Worm (Caenorhabditis elegans): Measurements from ENCODE around the gene rfc-1.
A peak's percentile ranks its signal among the peaks of the same experiment; 100 is the strongest.

Gene rfc-1

ce11 chrV:14645817-14646789 is at the start of gene rfc-1, which contains the start of gene pmp-3:
Gene rfc-1, minus strand, starts transcription at chrV:14645979.
Gene pmp-3, plus strand, starts transcription at chrV:14646739.
- TF ChIP-seq flt-1 (GFP tag; IDR thresholded peaks at IDR 0.05) = 0 out of 2 replicates have a peak, but pooled peaks have one; percentile 38
- TF ChIP-seq T22C8.4 (GFP tag; IDR thresholded peaks at IDR 0.05) = no peak

ce11 chrV:14689060-14689750 is 43.4 kb upstream of the rfc-1 start, which contains the start of gene gasr-8:
Gene gasr-8, plus strand, starts transcription at chrV:14689110.
- TF ChIP-seq T22C8.4 (GFP tag; IDR thresholded peaks at IDR 0.05) (peak; percentile 34; the same call in 1 of the 2 replicates), tab-1 (GFP tag; IDR thresholded peaks at IDR 0.05) (peak; percentile 79), flt-1 (GFP tag; IDR thresholded peaks at IDR 0.05) (peak; percentile 88), ztf-23 (GFP tag; IDR thresholded peaks at IDR 0.05) (no peak), ztf-29 (GFP tag; IDR thresholded peaks at IDR 0.05) (no peak), cog-1 (tag; optimal IDR thresholded peaks at IDR 0.05) (no peak), klf-2 (GFP tag; conservative IDR thresholded peaks at IDR 0.05) (0 out of 2 replicates have a peak, but pooled peaks have one; percentile 61), ref-1 (GFP tag; conservative IDR thresholded peaks at IDR 0.05) (no peak), med-1 (GFP tag; optimal IDR thresholded peaks at IDR 0.05; ENCODE audit: insufficient read depth) (peak; percentile 2)

DNA sequence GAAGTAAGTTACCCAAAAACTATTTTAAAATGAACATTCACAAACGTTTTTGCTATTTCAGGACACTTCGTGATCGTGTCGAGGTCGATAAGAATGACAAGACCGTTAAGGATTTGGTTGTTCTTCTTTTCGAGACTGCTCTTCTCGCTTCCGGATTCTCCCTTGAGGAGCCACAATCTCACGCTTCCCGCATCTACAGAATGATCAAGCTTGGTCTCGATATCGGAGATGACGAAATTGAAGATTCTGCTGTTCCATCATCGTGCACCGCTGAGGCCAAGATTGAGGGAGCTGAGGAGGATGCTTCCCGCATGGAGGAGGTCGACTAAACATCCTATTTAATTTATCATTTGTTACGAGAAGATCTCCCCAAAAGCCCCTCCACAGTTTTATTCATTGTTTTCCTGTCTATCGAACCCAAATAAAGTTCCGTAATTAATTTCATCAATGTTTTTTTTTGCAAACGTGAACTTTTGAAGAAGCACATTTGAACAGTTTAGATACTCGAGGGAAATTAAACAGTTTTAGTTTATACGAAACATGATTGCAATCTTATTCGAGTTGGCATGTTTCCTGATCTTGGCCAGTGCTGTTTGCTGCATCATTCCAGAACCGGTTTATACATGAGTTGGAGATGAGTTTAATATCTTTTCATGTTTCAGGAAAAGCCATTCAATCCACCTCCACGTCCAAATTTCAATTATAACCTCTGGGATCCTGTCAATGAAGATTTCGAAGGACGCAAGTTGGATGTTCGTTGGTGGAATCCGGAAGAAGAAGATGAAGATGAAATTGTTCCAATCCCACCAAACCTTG is 42.5 kb upstream of the rfc-1 start, which contains the start of gene C47E8.11:
TSS of gene C47E8.11 (plus strand) at position 520 of the 816 bp plus-strand sequence.
- no peak for TF ChIP-seq klf-2 (GFP tag; conservative IDR thresholded peaks at IDR 0.05)
- TF ChIP-seq tab-1 (GFP tag; IDR thresholded peaks at IDR 0.05) = no peak
- no peak for TF ChIP-seq ztf-29 (GFP tag; IDR thresholded peaks at IDR 0.05)
- no peak for TF ChIP-seq ztf-23 (GFP tag; IDR thresholded peaks at IDR 0.05)
- TF ChIP-seq T22C8.4 (GFP tag; IDR thresholded peaks at IDR 0.05) = no peak
- no peak for TF ChIP-seq ref-1 (GFP tag; conservative IDR thresholded peaks at IDR 0.05)
- no peak for TF ChIP-seq flt-1 (GFP tag; IDR thresholded peaks at IDR 0.05)
- TF ChIP-seq cog-1 (tag; optimal IDR thresholded peaks at IDR 0.05) = no peak
- no peak for TF ChIP-seq med-1 (GFP tag; optimal IDR thresholded peaks at IDR 0.05; ENCODE audit: insufficient read depth)

DNA sequence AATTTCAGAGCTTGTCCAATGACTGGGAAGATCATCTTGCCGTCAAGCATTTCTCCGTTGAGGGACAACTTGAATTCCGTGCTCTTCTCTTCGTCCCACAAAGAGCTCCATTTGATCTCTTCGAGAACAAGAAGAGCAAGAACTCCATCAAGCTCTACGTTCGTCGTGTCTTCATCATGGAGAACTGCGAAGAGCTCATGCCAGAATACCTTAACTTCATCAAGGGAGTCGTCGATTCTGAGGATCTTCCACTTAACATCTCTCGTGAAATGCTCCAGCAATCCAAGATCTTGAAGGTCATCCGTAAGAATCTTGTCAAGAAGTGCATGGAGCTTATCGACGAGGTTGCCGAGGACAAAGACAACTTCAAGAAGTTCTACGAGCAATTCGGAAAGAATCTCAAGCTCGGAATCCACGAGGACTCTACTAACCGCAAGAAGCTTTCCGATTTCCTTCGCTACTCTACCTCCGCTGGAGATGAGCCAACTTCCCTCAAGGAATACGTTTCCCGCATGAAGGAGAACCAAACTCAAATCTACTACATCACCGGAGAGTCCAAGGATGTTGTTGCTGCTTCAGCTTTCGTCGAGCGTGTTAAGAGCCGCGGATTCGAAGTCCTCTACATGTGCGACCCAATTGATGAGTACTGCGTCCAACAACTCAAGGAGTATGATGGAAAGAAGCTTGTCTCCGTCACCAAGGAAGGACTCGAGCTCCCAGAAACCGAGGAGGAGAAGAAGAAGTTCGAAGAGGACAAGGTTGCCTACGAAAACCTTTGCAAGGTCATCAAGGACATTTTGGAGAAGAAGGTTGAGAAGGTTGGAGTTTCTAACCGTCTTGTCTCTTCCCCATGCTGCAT is 41.6 kb upstream of the rfc-1 start:
- TF ChIP-seq ztf-29 (GFP tag; IDR thresholded peaks at IDR 0.05) = no peak
- no peak for TF ChIP-seq flt-1 (GFP tag; IDR thresholded peaks at IDR 0.05)
- TF ChIP-seq tab-1 (GFP tag; IDR thresholded peaks at IDR 0.05) = no peak
- TF ChIP-seq ztf-23 (GFP tag; IDR thresholded peaks at IDR 0.05) = no peak
- no peak for TF ChIP-seq klf-2 (GFP tag; conservative IDR thresholded peaks at IDR 0.05)
- TF ChIP-seq ref-1 (GFP tag; conservative IDR thresholded peaks at IDR 0.05) = no peak
- TF ChIP-seq T22C8.4 (GFP tag; IDR thresholded peaks at IDR 0.05) = no peak

DNA sequence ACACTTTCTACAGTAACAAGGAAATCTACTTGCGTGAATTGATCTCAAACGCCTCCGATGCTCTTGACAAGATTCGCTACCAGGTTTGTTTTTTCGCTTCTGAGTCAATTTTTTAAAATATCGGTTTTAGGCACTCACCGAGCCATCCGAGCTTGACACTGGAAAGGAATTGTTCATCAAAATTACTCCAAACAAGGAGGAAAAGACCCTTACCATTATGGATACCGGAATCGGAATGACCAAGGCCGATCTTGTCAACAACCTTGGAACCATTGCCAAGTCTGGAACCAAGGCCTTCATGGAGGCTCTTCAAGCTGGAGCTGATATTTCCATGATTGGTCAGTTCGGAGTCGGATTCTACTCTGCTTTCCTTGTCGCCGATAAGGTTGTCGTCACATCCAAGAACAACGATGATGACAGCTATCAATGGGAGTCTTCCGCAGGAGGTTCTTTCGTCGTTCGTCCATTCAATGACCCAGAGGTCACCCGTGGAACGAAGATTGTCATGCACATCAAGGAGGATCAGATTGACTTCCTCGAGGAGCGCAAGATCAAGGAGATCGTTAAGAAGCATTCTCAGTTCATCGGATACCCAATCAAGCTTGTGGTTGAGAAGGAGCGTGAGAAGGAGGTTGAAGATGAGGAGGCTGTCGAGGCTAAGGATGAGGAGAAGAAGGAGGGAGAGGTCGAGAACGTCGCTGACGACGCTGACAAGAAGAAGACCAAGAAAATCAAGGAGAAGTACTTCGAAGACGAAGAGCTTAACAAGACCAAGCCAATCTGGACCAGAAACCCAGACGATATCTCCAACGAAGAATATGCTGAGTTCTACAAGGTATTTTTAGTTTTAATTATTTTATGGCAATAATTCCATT is 40.7 kb upstream of the rfc-1 start:
- TF ChIP-seq flt-1 (GFP tag; IDR thresholded peaks at IDR 0.05) (no peak), ref-1 (GFP tag; conservative IDR thresholded peaks at IDR 0.05) (no peak), tab-1 (GFP tag; IDR thresholded peaks at IDR 0.05) (no peak), T22C8.4 (GFP tag; IDR thresholded peaks at IDR 0.05) (no peak), med-1 (GFP tag; optimal IDR thresholded peaks at IDR 0.05; ENCODE audit: insufficient read depth) (no peak), cog-1 (tag; optimal IDR thresholded peaks at IDR 0.05) (no peak), klf-2 (GFP tag; conservative IDR thresholded peaks at IDR 0.05) (no peak)

DNA sequence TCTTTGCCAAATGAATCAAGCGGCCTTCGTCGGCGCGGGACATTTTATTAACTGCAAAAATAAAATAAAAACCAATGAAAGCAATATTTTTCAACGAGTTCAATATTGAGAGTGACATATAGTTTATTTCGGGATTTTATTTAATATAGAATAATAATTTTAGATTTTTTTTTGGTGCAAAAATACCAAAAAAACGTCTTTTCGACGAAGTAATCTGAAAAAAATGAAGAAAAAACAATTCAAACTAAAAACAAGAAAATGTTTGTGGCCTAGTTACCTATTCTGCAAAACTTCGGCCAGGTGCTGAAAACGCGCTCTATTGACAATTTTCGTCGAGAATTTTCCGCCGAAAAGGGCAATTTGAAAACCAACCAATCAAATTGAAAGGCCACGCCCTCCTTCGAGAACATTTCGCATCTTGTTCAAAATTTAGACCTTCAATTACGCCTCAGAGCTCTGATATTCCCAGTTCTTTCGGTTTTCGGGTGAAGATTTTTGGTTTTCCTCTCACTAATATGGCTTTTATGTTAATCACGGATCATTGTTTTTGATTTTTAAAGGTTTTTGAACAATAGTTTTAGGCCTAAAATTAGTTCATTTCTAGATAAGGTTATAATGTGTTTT is 39.8 kb upstream of the rfc-1 start, which contains the start of gene C47E8.4:
TSS of gene C47E8.4 (minus strand) at position 51 of the 624 bp plus-strand sequence.
- TF ChIP-seq T22C8.4 (GFP tag; IDR thresholded peaks at IDR 0.05) = 0 out of 2 replicates have a peak, but pooled peaks have one; percentile 50
- peak; percentile 90 for TF ChIP-seq cog-1 (tag; optimal IDR thresholded peaks at IDR 0.05)
- peak; percentile 69 for TF ChIP-seq flt-1 (GFP tag; IDR thresholded peaks at IDR 0.05)
- no peak for TF ChIP-seq tab-1 (GFP tag; IDR thresholded peaks at IDR 0.05)
- TF ChIP-seq ref-1 (GFP tag; conservative IDR thresholded peaks at IDR 0.05) = no peak
- no peak for TF ChIP-seq ztf-29 (GFP tag; IDR thresholded peaks at IDR 0.05)
- no peak for TF ChIP-seq klf-2 (GFP tag; conservative IDR thresholded peaks at IDR 0.05)
- TF ChIP-seq ztf-23 (GFP tag; IDR thresholded peaks at IDR 0.05) = peak; percentile 88
- TF ChIP-seq med-1 (GFP tag; optimal IDR thresholded peaks at IDR 0.05; ENCODE audit: insufficient read depth) = no peak
